Fruit fly (Drosophila melanogaster): ENCODE data around the gene pon.
A peak's percentile ranks its signal among the peaks of the same experiment; 100 is the strongest.

The pon gene

DNA sequence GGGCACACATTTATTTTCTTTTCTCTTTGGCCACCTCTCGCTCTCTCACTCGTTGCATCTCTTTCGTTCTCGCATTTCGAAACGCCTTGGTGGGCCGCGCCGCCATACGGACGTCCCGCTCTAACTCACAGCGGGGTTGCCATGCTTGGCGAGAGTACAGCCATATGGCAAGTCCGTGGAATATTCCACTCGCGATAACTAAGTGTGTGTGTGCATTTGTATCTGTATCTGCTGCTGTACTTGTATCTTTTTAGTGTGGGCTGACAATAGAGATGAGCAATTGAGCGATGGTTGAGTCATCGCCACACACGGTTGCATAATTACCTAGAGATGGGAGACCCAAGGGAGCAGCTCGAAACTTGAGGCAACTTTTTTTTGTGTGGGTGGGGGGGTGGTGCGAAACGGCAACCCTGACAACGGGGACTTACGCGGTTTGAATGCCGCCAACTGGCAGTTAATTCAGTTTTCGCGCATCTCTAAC lies 48.4 kb downstream of the pon start (continued):
- TF ChIP-seq CG10631 (GFP tag; optimal IDR thresholded peaks at IDR 0.05) (peak; percentile 80), net (GFP tag; optimal IDR thresholded peaks at IDR 0.05) (peak; percentile 78), CG1621 (tag; optimal IDR thresholded peaks at IDR 0.05) (peak; percentile 74), svp (GFP tag) (peak; percentile 95), ss (GFP tag; optimal IDR thresholded peaks at IDR 0.05) (peak; percentile 67 to 71), CG6163 (GFP tag; IDR thresholded peaks at IDR 0.05) (peak; percentile 90), lz (GFP tag; optimal IDR thresholded peaks at IDR 0.05) (peak; percentile 91), CG34406 (GFP tag; optimal IDR thresholded peaks at IDR 0.05) (peak; percentile 79), vri (GFP tag; optimal IDR thresholded peaks at IDR 0.05) (peak; percentile 99), Eip75B (GFP tag; optimal IDR thresholded peaks at IDR 0.05) (peak; percentile 68), Ets96B (tag; optimal IDR thresholded peaks at IDR 0.05) (peak; percentile 61), fd85E (GFP tag; optimal IDR thresholded peaks at IDR 0.05) (peak; percentile 59), CG16779 (tag; optimal IDR thresholded peaks at IDR 0.05) (peak; percentile 66), CG11762 (GFP tag; optimal IDR thresholded peaks at IDR 0.05; ENCODE audit: insufficient read depth) (peak; percentile 8), pdm3 (GFP tag; optimal IDR thresholded peaks at IDR 0.05) (peak; percentile 84), achi (GFP tag; optimal IDR thresholded peaks at IDR 0.05) (peak; percentile 72), Hr4 (GFP tag; optimal IDR thresholded peaks at IDR 0.05) (peak; percentile 74), CG10669 (GFP tag; optimal IDR thresholded peaks at IDR 0.05) (peak; percentile 72), Gug (GFP tag; IDR thresholded peaks at IDR 0.05) (peak; percentile 74), Hr39 (GFP tag; optimal IDR thresholded peaks at IDR 0.05) (peak; percentile 88), Blimp-1 (GFP tag; optimal IDR thresholded peaks at IDR 0.05) (peak; percentile 54), CG8632 (GFP tag; optimal IDR thresholded peaks at IDR 0.05) (peak; percentile 77), dac (GFP tag; optimal IDR thresholded peaks at IDR 0.05) (peak; percentile 60), acj6 (GFP tag; optimal IDR thresholded peaks at IDR 0.05) (peak; percentile 79)

DNA sequence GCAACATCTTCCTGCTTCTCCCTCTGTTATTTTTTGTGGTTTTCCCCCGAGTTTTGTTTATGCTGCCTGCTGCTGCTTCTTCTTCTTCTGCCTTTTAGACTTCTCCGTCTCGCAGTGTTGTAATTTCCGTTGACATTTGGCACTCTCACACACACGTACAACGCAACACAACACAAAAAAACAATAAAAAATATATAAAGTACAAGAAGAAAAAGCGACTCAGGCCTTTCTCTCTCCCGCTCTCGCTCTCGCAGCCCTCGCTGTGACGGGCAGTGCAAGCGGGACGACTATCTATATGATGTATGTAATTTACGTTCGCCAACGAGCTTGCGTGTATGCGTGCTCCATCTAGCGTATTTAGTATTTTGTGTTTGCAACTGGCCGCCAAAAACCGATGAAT lies 50.0 kb downstream of the pon start:
- peak; percentile 8 for TF ChIP-seq acj6 (GFP tag; optimal IDR thresholded peaks at IDR 0.05)
- TF ChIP-seq Met (GFP tag; optimal IDR thresholded peaks at IDR 0.05): peak; percentile 50
- TF ChIP-seq svp (GFP tag): peak; percentile 93
- no peak for TF ChIP-seq Hr39 (GFP tag; optimal IDR thresholded peaks at IDR 0.05)
- TF ChIP-seq Ets21C (GFP tag; optimal IDR thresholded peaks at IDR 0.05): no peak
- TF ChIP-seq CG16779 (tag; optimal IDR thresholded peaks at IDR 0.05): peak; percentile 83
- peak; percentile 48 to 69 for TF ChIP-seq salr (GFP tag; optimal IDR thresholded peaks at IDR 0.05)
- TF ChIP-seq eg (GFP tag; IDR thresholded peaks at IDR 0.05): peak; percentile 88
- TF ChIP-seq ss (GFP tag; optimal IDR thresholded peaks at IDR 0.05): peak; percentile 81 to 93
- peak; percentile 39 for TF ChIP-seq Eip75B (GFP tag; optimal IDR thresholded peaks at IDR 0.05)
- peak; percentile 90 for TF ChIP-seq CG6163 (GFP tag; IDR thresholded peaks at IDR 0.05)
- peak; percentile 52 for TF ChIP-seq fd59A (GFP tag; optimal IDR thresholded peaks at IDR 0.05)
- peak; percentile 81 for TF ChIP-seq Lpt (GFP tag; optimal IDR thresholded peaks at IDR 0.05)
- peak; percentile 25 for TF ChIP-seq CG4318 (GFP tag; optimal IDR thresholded peaks at IDR 0.05)
- peak; percentile 2 for TF ChIP-seq Eip93F (GFP tag; optimal IDR thresholded peaks at IDR 0.05)
- TF ChIP-seq Ets96B (tag; optimal IDR thresholded peaks at IDR 0.05): peak; percentile 77
- TF ChIP-seq CG8319 (GFP tag; optimal IDR thresholded peaks at IDR 0.05): no peak
- 0 out of 2 replicates have a peak, but pooled peaks have one; percentile 13 for TF ChIP-seq CG11294 (GFP tag; IDR thresholded peaks at IDR 0.05)
- TF ChIP-seq CG6276 (GFP tag; optimal IDR thresholded peaks at IDR 0.05): peak; percentile 91
- peak; percentile 61 for TF ChIP-seq Sox14 (GFP tag; optimal IDR thresholded peaks at IDR 0.05)
- peak; percentile 40 for TF ChIP-seq OdsH (GFP tag; optimal IDR thresholded peaks at IDR 0.05)
- TF ChIP-seq CG6792 (GFP tag; optimal IDR thresholded peaks at IDR 0.05): no peak
- TF ChIP-seq CG6808 (GFP tag; optimal IDR thresholded peaks at IDR 0.05): peak; percentile 81
- peak; percentile 56 for TF ChIP-seq CG10669 (GFP tag; optimal IDR thresholded peaks at IDR 0.05)
- no peak for TF ChIP-seq CG31627 (GFP tag; optimal IDR thresholded peaks at IDR 0.05)
- peak; percentile 40 for TF ChIP-seq CG6854 (GFP tag; optimal IDR thresholded peaks at IDR 0.05)
- peak; percentile 42 for TF ChIP-seq CG34406 (GFP tag; optimal IDR thresholded peaks at IDR 0.05)
- peak; percentile 37 for TF ChIP-seq CG8632 (GFP tag; optimal IDR thresholded peaks at IDR 0.05)
- peak; percentile 87 for TF ChIP-seq vri (GFP tag; optimal IDR thresholded peaks at IDR 0.05)
- TF ChIP-seq CG1621 (tag; optimal IDR thresholded peaks at IDR 0.05): peak; percentile 58
- TF ChIP-seq esn (GFP tag; optimal IDR thresholded peaks at IDR 0.05): peak; percentile 11
- TF ChIP-seq CG9139 (GFP tag; optimal IDR thresholded peaks at IDR 0.05): peak; percentile 82
- no peak for TF ChIP-seq Hr38 (GFP tag; optimal IDR thresholded peaks at IDR 0.05)
- peak; percentile 53 for TF ChIP-seq Sox102F (GFP tag; optimal IDR thresholded peaks at IDR 0.05)
- TF ChIP-seq fd85E (GFP tag; optimal IDR thresholded peaks at IDR 0.05): no peak
- TF ChIP-seq fkh (GFP tag; optimal IDR thresholded peaks at IDR 0.05): peak; percentile 62
- TF ChIP-seq achi (GFP tag; optimal IDR thresholded peaks at IDR 0.05): peak; percentile 60
- peak; percentile 13 for TF ChIP-seq Smox (GFP tag; optimal IDR thresholded peaks at IDR 0.05)

Data from whole organism, prepupa.